Fruit fly (Drosophila melanogaster): Measurements from ENCODE around the gene Cht11.

Gene Cht11

DNA sequence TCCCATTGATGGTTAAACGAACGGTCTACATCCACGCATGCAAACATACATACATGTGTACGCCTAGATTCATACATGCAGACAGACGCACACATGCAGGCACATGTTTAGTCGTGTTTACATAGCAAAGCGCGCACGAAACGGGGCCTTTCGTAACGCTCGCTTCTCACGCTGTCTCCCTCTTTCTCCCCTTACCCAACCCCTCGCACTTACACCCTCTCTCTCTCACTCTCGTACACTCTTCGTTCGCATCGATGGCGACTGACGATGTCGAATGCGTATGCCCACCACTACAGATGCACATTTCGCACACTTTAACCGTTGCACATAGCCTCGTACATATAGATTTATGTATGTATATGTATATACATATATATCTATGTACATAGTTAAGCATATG lies 16.7 kb upstream of the Cht11 start:
- TF ChIP-seq Crg-1 (GFP tag; optimal IDR thresholded peaks at IDR 0.05) (no peak), cic (GFP tag; optimal IDR thresholded peaks at IDR 0.05) (peak; percentile 27), cnc (optimal IDR thresholded peaks at IDR 0.05) (no peak), toe (GFP tag; optimal IDR thresholded peaks at IDR 0.05) (no peak), Clk (GFP tag; optimal IDR thresholded peaks at IDR 0.05) (no peak), Hr96 (GFP tag; optimal IDR thresholded peaks at IDR 0.05) (no peak), CG14711 (tag; optimal IDR thresholded peaks at IDR 0.05) (no peak), CG1620 (GFP tag; optimal IDR thresholded peaks at IDR 0.05) (no peak), tj (GFP tag; optimal IDR thresholded peaks at IDR 0.05) (peak; percentile 41), CG7045 (GFP tag; optimal IDR thresholded peaks at IDR 0.05) (no peak), ovo (GFP tag; optimal IDR thresholded peaks at IDR 0.05) (peak; percentile 48), kay (GFP tag; ENCODE audit: borderline replicate concordance) (no peak), CG33017 (tag; optimal IDR thresholded peaks at IDR 0.05) (no peak), Mnt (GFP tag; optimal IDR thresholded peaks at IDR 0.05) (peak; percentile 53), CG12768 (GFP tag; optimal IDR thresholded peaks at IDR 0.05) (no peak), pad (GFP tag; optimal IDR thresholded peaks at IDR 0.05) (peak; percentile 79), CG5204 (GFP tag; optimal IDR thresholded peaks at IDR 0.05) (no peak), CG7101 (tag; optimal IDR thresholded peaks at IDR 0.05) (no peak), CG11617 (GFP tag; optimal IDR thresholded peaks at IDR 0.05) (no peak), bab1 (GFP tag; optimal IDR thresholded peaks at IDR 0.05) (no peak)

DNA sequence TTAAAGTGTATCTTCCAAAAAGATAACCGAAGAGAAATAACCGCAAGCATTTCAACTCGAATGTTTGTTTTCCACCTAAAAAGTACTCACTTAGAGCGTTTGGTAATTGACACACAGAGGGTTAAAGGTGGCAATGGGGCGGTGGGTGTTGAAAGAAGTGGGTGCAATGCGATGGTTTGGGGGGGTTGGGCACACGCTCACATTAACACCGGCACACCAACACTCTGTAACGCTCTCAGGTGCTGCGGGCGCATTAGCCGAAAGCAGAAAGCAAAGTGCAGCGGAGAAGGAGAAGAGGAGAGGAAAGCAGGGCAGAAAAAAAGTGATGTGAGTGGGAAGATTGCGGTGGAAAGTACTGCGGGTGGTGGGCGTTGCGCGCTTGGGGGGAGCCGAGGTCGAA lies 15.7 kb upstream of the Cht11 start:
- TF ChIP-seq pad (GFP tag; optimal IDR thresholded peaks at IDR 0.05): peak; percentile 14
- TF ChIP-seq CG1620 (GFP tag; optimal IDR thresholded peaks at IDR 0.05): no peak

DNA sequence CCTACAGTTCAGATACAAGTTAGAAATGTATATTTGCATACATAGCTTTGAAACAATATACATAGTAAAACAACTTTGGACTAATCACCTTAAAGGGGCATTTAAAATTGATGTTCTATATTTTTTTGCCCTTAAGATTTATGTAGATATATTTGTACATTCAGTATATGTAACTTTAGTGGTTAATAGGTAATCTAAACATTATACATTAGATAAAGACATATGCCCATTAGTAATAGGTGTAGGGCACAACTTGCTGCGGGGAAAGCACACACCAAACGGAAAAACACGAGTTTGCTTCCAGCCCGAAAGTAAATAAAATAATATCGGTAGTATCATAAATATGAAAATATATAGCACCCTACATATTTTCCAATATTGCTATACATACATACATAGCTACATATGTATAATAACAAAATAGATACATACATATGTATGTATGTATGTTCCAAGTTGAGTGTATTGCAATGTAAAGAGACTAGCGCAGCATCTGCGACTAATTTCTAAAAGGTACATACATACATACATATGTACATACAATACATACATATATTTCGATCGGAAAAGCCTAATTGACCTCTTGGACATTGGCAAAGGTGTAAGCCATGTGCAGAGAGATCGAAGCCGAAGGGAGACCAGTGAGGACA lies 14.1 kb upstream of the Cht11 start, which contains the start of gene CG43736:
TSS of gene CG43736 (plus strand) at position 600 of the 650 bp plus-strand sequence.
- TF ChIP-seq CG7101 (tag; optimal IDR thresholded peaks at IDR 0.05) (peak; percentile 97), CG12768 (GFP tag; optimal IDR thresholded peaks at IDR 0.05) (peak; percentile 97), kay (GFP tag; ENCODE audit: borderline replicate concordance) (no peak), cic (GFP tag; optimal IDR thresholded peaks at IDR 0.05) (peak; percentile 48), Clk (GFP tag; optimal IDR thresholded peaks at IDR 0.05) (peak; percentile 75), cnc (optimal IDR thresholded peaks at IDR 0.05) (no peak), ovo (GFP tag; optimal IDR thresholded peaks at IDR 0.05) (peak; percentile 74), Mnt (GFP tag; optimal IDR thresholded peaks at IDR 0.05) (peak; percentile 63), CG11617 (GFP tag; optimal IDR thresholded peaks at IDR 0.05) (peak; percentile 96), Crg-1 (GFP tag; optimal IDR thresholded peaks at IDR 0.05) (peak; percentile 89), CG14711 (tag; optimal IDR thresholded peaks at IDR 0.05) (peak; percentile 96), CG5204 (GFP tag; optimal IDR thresholded peaks at IDR 0.05) (peak; percentile 91), tj (GFP tag; optimal IDR thresholded peaks at IDR 0.05) (peak; percentile 60), CG1620 (GFP tag; optimal IDR thresholded peaks at IDR 0.05) (peak; percentile 86), toe (GFP tag; optimal IDR thresholded peaks at IDR 0.05) (peak; percentile 87), bab1 (GFP tag; optimal IDR thresholded peaks at IDR 0.05) (peak; percentile 97), CG7045 (GFP tag; optimal IDR thresholded peaks at IDR 0.05) (peak; percentile 94), CG33017 (tag; optimal IDR thresholded peaks at IDR 0.05) (peak; percentile 96), pad (GFP tag; optimal IDR thresholded peaks at IDR 0.05) (peak; percentile 90), Hr96 (GFP tag; optimal IDR thresholded peaks at IDR 0.05) (peak; percentile 89)

DNA sequence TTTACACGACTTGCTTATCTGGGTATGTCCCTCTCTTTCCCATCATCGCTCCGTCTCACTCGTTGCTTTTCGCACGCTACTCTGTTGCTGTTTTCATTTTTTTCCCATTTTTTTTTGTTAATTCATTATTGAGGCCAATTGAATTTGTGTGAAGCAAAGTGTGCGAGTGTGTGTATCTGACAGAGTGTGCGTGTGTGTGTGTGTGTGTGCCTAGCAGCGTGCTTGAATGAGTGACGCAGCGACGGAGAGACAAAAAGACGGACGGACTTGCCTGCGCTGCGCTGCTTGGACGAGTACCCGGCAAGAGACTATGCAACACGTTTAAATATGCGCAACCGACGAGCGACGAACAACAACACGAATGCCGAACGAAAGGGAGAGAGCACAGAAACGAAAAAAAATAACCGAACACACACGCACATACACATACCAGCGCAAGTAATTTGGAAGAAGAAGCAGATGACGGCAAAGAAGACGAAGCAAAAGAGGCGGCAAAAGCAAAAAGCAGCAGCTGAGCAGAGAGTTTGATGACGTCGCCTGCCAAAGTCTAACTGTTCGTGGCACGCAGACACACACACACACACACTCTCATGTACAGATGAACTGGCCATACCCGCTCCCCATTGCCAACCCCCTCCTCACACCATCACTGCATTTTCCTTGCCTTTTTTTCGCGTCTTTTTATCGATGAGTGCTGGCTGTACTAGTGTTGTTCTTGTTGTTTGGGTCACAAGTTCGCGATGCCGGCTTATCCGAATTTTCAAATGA lies 13.4 kb upstream of the Cht11 start:
- peak; percentile 42 for TF ChIP-seq cic (GFP tag; optimal IDR thresholded peaks at IDR 0.05)
- no peak for TF ChIP-seq toe (GFP tag; optimal IDR thresholded peaks at IDR 0.05)
- peak; percentile 86 for TF ChIP-seq kay (GFP tag; ENCODE audit: borderline replicate concordance)
- peak; percentile 37 for TF ChIP-seq Mnt (GFP tag; optimal IDR thresholded peaks at IDR 0.05)
- TF ChIP-seq tj (GFP tag; optimal IDR thresholded peaks at IDR 0.05): peak; percentile 25

DNA sequence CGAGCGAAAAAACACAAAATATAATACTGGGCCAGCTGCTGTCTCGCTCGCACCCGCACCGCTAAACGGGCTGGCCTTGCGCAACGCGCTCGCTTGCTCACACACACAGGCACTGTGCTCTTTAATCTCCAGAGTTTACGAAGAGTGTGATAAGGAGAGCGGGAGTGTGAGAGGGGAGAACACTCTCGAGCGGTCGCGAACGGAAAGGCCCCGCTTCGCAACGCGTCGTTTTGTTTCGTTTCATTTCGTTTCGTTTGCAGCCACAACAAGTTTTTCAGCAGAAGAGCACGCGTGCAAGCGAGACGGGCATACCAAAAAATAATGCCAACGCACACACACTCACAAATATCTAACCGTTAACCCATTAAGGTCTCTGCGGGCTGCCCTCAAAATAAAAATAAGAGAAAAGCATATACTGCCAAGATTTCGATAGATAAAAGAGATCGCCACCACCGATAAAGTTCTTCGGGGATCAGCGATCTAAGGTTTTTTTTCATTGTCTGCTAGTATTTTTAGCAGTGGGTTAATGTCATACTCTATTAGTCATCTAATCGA lies 12.3 kb upstream of the Cht11 start:
- TF ChIP-seq Mnt (GFP tag; optimal IDR thresholded peaks at IDR 0.05) (peak; percentile 56), cnc (optimal IDR thresholded peaks at IDR 0.05) (no peak), cic (GFP tag; optimal IDR thresholded peaks at IDR 0.05) (peak; percentile 81), Clk (GFP tag; optimal IDR thresholded peaks at IDR 0.05) (peak; percentile 30), CG33017 (tag; optimal IDR thresholded peaks at IDR 0.05) (peak; percentile 57), CG11617 (GFP tag; optimal IDR thresholded peaks at IDR 0.05) (peak; percentile 64), bab1 (GFP tag; optimal IDR thresholded peaks at IDR 0.05) (peak; percentile 92), kay (GFP tag; ENCODE audit: borderline replicate concordance) (peak; percentile 61), CG12768 (GFP tag; optimal IDR thresholded peaks at IDR 0.05) (peak; percentile 69), CG14711 (tag; optimal IDR thresholded peaks at IDR 0.05) (peak; percentile 86), Hr96 (GFP tag; optimal IDR thresholded peaks at IDR 0.05) (peak; percentile 61), Crg-1 (GFP tag; optimal IDR thresholded peaks at IDR 0.05) (no peak), CG7045 (GFP tag; optimal IDR thresholded peaks at IDR 0.05) (peak; percentile 71), toe (GFP tag; optimal IDR thresholded peaks at IDR 0.05) (no peak), CG5204 (GFP tag; optimal IDR thresholded peaks at IDR 0.05) (peak; percentile 45), pad (GFP tag; optimal IDR thresholded peaks at IDR 0.05) (peak; percentile 82), CG1620 (GFP tag; optimal IDR thresholded peaks at IDR 0.05) (peak; percentile 56), ovo (GFP tag; optimal IDR thresholded peaks at IDR 0.05) (peak; percentile 30), tj (GFP tag; optimal IDR thresholded peaks at IDR 0.05) (peak; percentile 86), CG7101 (tag; optimal IDR thresholded peaks at IDR 0.05) (peak; percentile 91)

Data from whole organism, adult.